Worm (Caenorhabditis elegans): Measurements from ENCODE around the gene str-99.

str-99 gene

ce11 chrV:16190485-16190884 lies 32.2 kb upstream of the str-99 start, which contains the start of gene srh-281:
Gene srh-281, plus strand, starts transcription at chrV:16190785.
- TF ChIP-seq zag-1 (tag; optimal IDR thresholded peaks at IDR 0.05): no peak
- TF ChIP-seq blmp-1 (tag; optimal IDR thresholded peaks at IDR 0.05): no peak
- no peak for TF ChIP-seq mef-2 (tag; optimal IDR thresholded peaks at IDR 0.05)
- no peak for TF ChIP-seq pqm-1 (tag; optimal IDR thresholded peaks at IDR 0.05)
- no peak for TF ChIP-seq isw-1 (GFP tag; IDR thresholded peaks at IDR 0.05)
- no peak for TF ChIP-seq ces-1 (GFP tag; optimal IDR thresholded peaks at IDR 0.05)
- no peak for TF ChIP-seq ceh-8 (GFP tag; optimal IDR thresholded peaks at IDR 0.05)
- no peak for TF ChIP-seq dsc-1 (tag; optimal IDR thresholded peaks at IDR 0.05)
- no peak for TF ChIP-seq lin-13 (GFP tag; optimal IDR thresholded peaks at IDR 0.05)
- no peak for TF ChIP-seq fkh-10 (GFP tag; optimal IDR thresholded peaks at IDR 0.05)

ce11 chrV:16183357-16183756 lies 25.1 kb upstream of the str-99 start, which contains the start of gene srz-14:
Gene srz-14, plus strand, starts transcription at chrV:16183657.
- TF ChIP-seq unc-30 (tag; optimal IDR thresholded peaks at IDR 0.05): no peak
- no peak for TF ChIP-seq nhr-85 (tag)
- TF ChIP-seq nhr-90 (tag; optimal IDR thresholded peaks at IDR 0.05; ENCODE audit: poor library complexity): no peak
- no peak for TF ChIP-seq egl-27 (tag; optimal IDR thresholded peaks at IDR 0.05)
- no peak for TF ChIP-seq hpl-2 (GFP tag; optimal IDR thresholded peaks at IDR 0.05)
- no peak for TF ChIP-seq sptf-1 (tag; optimal IDR thresholded peaks at IDR 0.05)
- no peak for TF ChIP-seq skn-1 (tag; optimal IDR thresholded peaks at IDR 0.05)
- TF ChIP-seq C04F5.9 (tag; optimal IDR thresholded peaks at IDR 0.05): no peak
- no peak for TF ChIP-seq zag-1 (tag; optimal IDR thresholded peaks at IDR 0.05)
- TF ChIP-seq sup-37 (GFP tag; optimal IDR thresholded peaks at IDR 0.05): no peak
- no peak for TF ChIP-seq pag-3 (tag; optimal IDR thresholded peaks at IDR 0.05; ENCODE audit: borderline replicate concordance, insufficient read depth)
- TF ChIP-seq ztf-4 (tag; optimal IDR thresholded peaks at IDR 0.05): no peak
- no peak for TF ChIP-seq lin-15B (tag; optimal IDR thresholded peaks at IDR 0.05)
- TF ChIP-seq unc-62 (GFP tag; optimal IDR thresholded peaks at IDR 0.05): no peak
- TF ChIP-seq jun-1 (tag; optimal IDR thresholded peaks at IDR 0.05): no peak

ce11 chrV:16182918-16183317 lies 24.6 kb upstream of the str-99 start, which contains the start of gene srh-277:
Gene srh-277, plus strand, starts transcription at chrV:16183218.
- TF ChIP-seq fkh-8 (tag; optimal IDR thresholded peaks at IDR 0.05): no peak
- no peak for TF ChIP-seq mef-2 (tag; optimal IDR thresholded peaks at IDR 0.05)
- no peak for TF ChIP-seq fkh-10 (GFP tag; optimal IDR thresholded peaks at IDR 0.05)
- no peak for TF ChIP-seq vab-15 (tag; optimal IDR thresholded peaks at IDR 0.05)
- no peak for TF ChIP-seq C34B4.2 (tag; optimal IDR thresholded peaks at IDR 0.05)
- no peak for TF ChIP-seq rnt-1 (tag; optimal IDR thresholded peaks at IDR 0.05)
- no peak for TF ChIP-seq snu-23 (GFP tag; optimal IDR thresholded peaks at IDR 0.05)
- TF ChIP-seq lsy-2 (tag; optimal IDR thresholded peaks at IDR 0.05): no peak
- no peak for TF ChIP-seq swsn-7 (tag; optimal IDR thresholded peaks at IDR 0.05)
- TF ChIP-seq pax-3 (tag; optimal IDR thresholded peaks at IDR 0.05): no peak
- no peak for TF ChIP-seq elt-3 (tag; optimal IDR thresholded peaks at IDR 0.05)
- TF ChIP-seq xbp-1 (tag; optimal IDR thresholded peaks at IDR 0.05): no peak
- no peak for TF ChIP-seq sptf-1 (tag; optimal IDR thresholded peaks at IDR 0.05)
- TF ChIP-seq nhr-90 (tag; optimal IDR thresholded peaks at IDR 0.05; ENCODE audit: poor library complexity): no peak
- TF ChIP-seq nhr-47 (tag; optimal IDR thresholded peaks at IDR 0.05): no peak

ce11 chrV:16182110-16182509 lies 23.8 kb upstream of the str-99 start, which contains the start of gene srz-13:
Gene srz-13, plus strand, starts transcription at chrV:16182410.
- TF ChIP-seq nhr-12 (tag; optimal IDR thresholded peaks at IDR 0.05) (no peak), dpl-1 (GFP tag; optimal IDR thresholded peaks at IDR 0.05) (no peak), unc-130 (tag; optimal IDR thresholded peaks at IDR 0.05) (no peak), F16B12.6 (tag; optimal IDR thresholded peaks at IDR 0.05) (no peak), egl-13 (tag; optimal IDR thresholded peaks at IDR 0.05) (no peak), elt-2 (tag; optimal IDR thresholded peaks at IDR 0.05) (no peak), fos-1 (tag; optimal IDR thresholded peaks at IDR 0.05) (no peak), aha-1 (tag; optimal IDR thresholded peaks at IDR 0.05) (no peak)

Measured in whole organism, L1 larva.